Worm (Caenorhabditis elegans) whole organism, young adult: ENCODE data around the gene mut-15.

Experiments used
- F39B2.1 ChIP-seq: fragments of 200-800 bp; sonication (Bioruptor generic); IDR thresholded peaks from 2 replicates; pipeline ENCODE4 v1.3.6; 2022; ENCODE audit warnings: missing genetic modification reagents, missing genetic modification characterization, missing compliant biosample characterization
- F49E8.2 ChIP-seq: sonication (generic microtip); optimal IDR thresholded peaks from 3 replicates; lab custom pipeline; 2017; ENCODE audit warnings: missing genetic modification characterization, mild to moderate bottlenecking, missing compliant biosample characterization, antibody characterized with exemption, moderate library complexity; ENCODE audit not compliant: insufficient read depth
- T26A5.8 ChIP-seq: sonication (generic microtip); optimal IDR thresholded peaks from 2 replicates; lab custom pipeline; 2016; ENCODE audit warnings: missing genetic modification characterization, missing compliant biosample characterization
- ZK185.1 ChIP-seq: sonication (generic microtip); optimal IDR thresholded peaks from 2 replicates; lab custom pipeline; 2016; ENCODE audit warnings: mild to moderate bottlenecking, missing genetic modification characterization, missing compliant biosample characterization; ENCODE audit not compliant: poor library complexity, severe bottlenecking
- akir-1 ChIP-seq: fragments of 200-800 bp; sonication (Bioruptor generic); optimal IDR thresholded peaks from 2 replicates; lab custom pipeline; 2018; ENCODE audit warnings: mild to moderate bottlenecking, missing genetic modification characterization, moderate library complexity, missing compliant biosample characterization
- ama-1 ChIP-seq, 3 experiments: fragments of 150-350 bp in 1 of 3; sonication (generic microtip) in 2 of 3; optimal IDR thresholded peaks; 2 replicates each; lab custom pipeline; 2014 to 2018; ENCODE audit warnings: missing biosample characterization in 2 of 3, missing genetic modification characterization in 2 of 3, missing genetic modification reagents in 2 of 3
- efl-1 ChIP-seq: fragments of 150-350 bp; optimal IDR thresholded peaks from 2 replicates; lab custom pipeline; 2014; ENCODE audit warnings: missing biosample characterization, missing genetic modification reagents, missing genetic modification characterization
- mcd-1 ChIP-seq: fragments of 200-800 bp; sonication (Bioruptor generic); IDR thresholded peaks from 2 replicates; pipeline ENCODE4 v1.3.6; 2022; ENCODE audit warnings: missing genetic modification reagents, missing genetic modification characterization, missing compliant biosample characterization
- rpc-1 ChIP-seq, 2 experiments: fragments of 150-350 bp in 1 of 2; sonication (generic microtip) in 1 of 2; optimal IDR thresholded peaks; 2 replicates each; lab custom pipeline; 2014 to 2018; ENCODE audit warnings: missing biosample characterization in 1 of 2, missing genetic modification characterization in 1 of 2, missing genetic modification reagents in 1 of 2, missing genotype in 1 of 2
- snpc-4 ChIP-seq, 5 experiments: fragments of 150-350 bp in 1 of 5; sonication (generic microtip) in 4 of 5; optimal IDR thresholded peaks; 2 replicates each; lab custom pipeline; 2014 to 2018; ENCODE audit warnings: missing genetic modification characterization in 5 of 5, missing biosample characterization in 3 of 5, antibody characterized with exemption in 2 of 5, mild to moderate bottlenecking in 2 of 5, missing compliant biosample characterization in 2 of 5, missing genotype in 2 of 5, moderate library complexity in 2 of 5, missing genetic modification reagents in 1 of 5
- tbp1 ChIP-seq: fragments of 200-800 bp; sonication (Bioruptor generic); optimal IDR thresholded peaks from 2 replicates; lab custom pipeline; 2018; ENCODE audit warnings: mild to moderate bottlenecking, missing genetic modification characterization, missing compliant biosample characterization
- ztf-3 ChIP-seq: fragments of 200-800 bp; sonication (Bioruptor generic); optimal IDR thresholded peaks from 2 replicates; lab custom pipeline; 2018; ENCODE audit warnings: mild to moderate bottlenecking, missing genetic modification characterization, missing compliant biosample characterization
- ztf-6 ChIP-seq: fragments of 200-800 bp; sonication (Bioruptor generic); IDR thresholded peaks from 2 replicates; pipeline ENCODE4 v1.3.6; 2022; ENCODE audit warnings: missing genetic modification reagents, missing genetic modification characterization, missing compliant biosample characterization

ce11 chrV:15001536-15001935 lies 807 bp upstream of the mut-15 start:
- TF ChIP-seq rpc-1 (optimal IDR thresholded peaks at IDR 0.05; lab: Kevin White, UChicago) (no peak), rpc-1 (tag; optimal IDR thresholded peaks at IDR 0.05; lab: Kevin White, UChicago) (no peak), tbp1 (no peak), ztf-3 (no peak), snpc-4 (GFP tag; optimal IDR thresholded peaks at IDR 0.05; lab: Kevin White, UChicago) (no peak), snpc-4 (tag; optimal IDR thresholded peaks at IDR 0.05; lab: Kevin White, UChicago) (no peak), T26A5.8 (tag; lab: Kevin White, UChicago) (no peak), efl-1 (GFP tag; lab: Kevin White, UChicago) (no peak), F39B2.1 (GFP tag; lab: Robert Waterston, UW) (no peak), ZK185.1 (tag; lab: Kevin White, UChicago) (no peak), ama-1 (optimal IDR thresholded peaks at IDR 0.05; lab: Kevin White, UChicago) (no peak), ama-1 (GFP tag; optimal IDR thresholded peaks at IDR 0.05; lab: Kevin White, UChicago) (no peak), F49E8.2 (tag; lab: Kevin White, UChicago) (no peak), mcd-1 (GFP tag; lab: Robert Waterston, UW) (no peak), ztf-6 (no peak), akir-1 (GFP tag; lab: Kevin White, UChicago) (no peak)
